Worm (Caenorhabditis elegans): ENCODE results near the gene clec-212.

ce11 chrV:7553873-7554362, 16.3 kb downstream of the clec-212 start, which contains the start of gene ttr-10:
- TF ChIP-seq flt-1 (GFP tag; IDR thresholded peaks at IDR 0.05) (no peak), ceh-36 (tag; optimal IDR thresholded peaks at IDR 0.05) (no peak), ama-1 (optimal IDR thresholded peaks at IDR 0.05) (no peak), hnd-1 (tag; optimal IDR thresholded peaks at IDR 0.05) (no peak), ets-7 (tag; optimal IDR thresholded peaks at IDR 0.05) (no peak), tra-4 (tag; optimal IDR thresholded peaks at IDR 0.05) (no peak), B0310.2 (tag; optimal IDR thresholded peaks at IDR 0.05) (no peak), tbx-37 (GFP tag; conservative IDR thresholded peaks at IDR 0.05) (no peak), scrt-1 (GFP tag; IDR thresholded peaks at IDR 0.05) (no peak), aly-1 (tag; optimal IDR thresholded peaks at IDR 0.05) (no peak), pes-1 (GFP tag; IDR thresholded peaks at IDR 0.05) (no peak), hmbx-1 (tag; optimal IDR thresholded peaks at IDR 0.05) (no peak)

Measured in whole organism, early embryonic.